Worm (Caenorhabditis elegans): ENCODE measurements around the gene T24C2.3.

ce11 chrX:14513462-14513861 is 29.9 kb upstream of the T24C2.3 start:
- TF ChIP-seq snpc-4 (tag; optimal IDR thresholded peaks at IDR 0.05), result no peak
- TF ChIP-seq bed-3 (GFP tag; optimal IDR thresholded peaks at IDR 0.05), result no peak
- TF ChIP-seq lsy-2 (tag; optimal IDR thresholded peaks at IDR 0.05), result no peak
- TF ChIP-seq tbx-8 (GFP tag; optimal IDR thresholded peaks at IDR 0.05), result no peak
- no peak for TF ChIP-seq nhr-12 (tag; optimal IDR thresholded peaks at IDR 0.05)
- TF ChIP-seq ztf-11 (tag; optimal IDR thresholded peaks at IDR 0.05), result no peak
- TF ChIP-seq nhr-76 (tag; optimal IDR thresholded peaks at IDR 0.05), result no peak
- no peak for TF ChIP-seq ceh-83 (GFP tag; optimal IDR thresholded peaks at IDR 0.05)

All from whole organism, mixed stage, embryonic.